Fruit fly (Drosophila melanogaster) whole organism, embryonic: ENCODE measurements around the gene CG14013.
A peak's percentile ranks its signal among the peaks of the same experiment; 100 is the strongest.

Experiments used
- ATbp ChIP-seq: fragments of 200-800 bp; sonication (Bioruptor generic); optimal IDR thresholded peaks from 2 replicates; lab custom pipeline; 2017; ENCODE audit warnings: missing biosample characterization, mild to moderate bottlenecking, missing genetic modification characterization, missing genetic modification reagents
- Aef1 ChIP-seq: fragments of 200-800 bp; sonication (Bioruptor generic); IDR thresholded peaks from 3 replicates; pipeline ENCODE4 v1.3.6; 2022; ENCODE audit warnings: missing biosample characterization, missing genetic modification characterization
- Asciz ChIP-seq: fragments of 200-800 bp; sonication (Bioruptor generic); optimal IDR thresholded peaks from 2 replicates; lab custom pipeline; 2017; ENCODE audit warnings: missing biosample characterization, mild to moderate bottlenecking, missing genetic modification characterization, missing genetic modification reagents
- CG10147 ChIP-seq: fragments of 200-800 bp; sonication (Bioruptor generic); optimal IDR thresholded peaks from 2 replicates; lab custom pipeline; 2019; ENCODE audit warnings: missing biosample characterization, mild to moderate bottlenecking, missing genetic modification characterization, moderate library complexity
- CG10543 ChIP-seq: fragments of 200-800 bp; sonication (Bioruptor generic); optimal IDR thresholded peaks from 3 replicates; lab custom pipeline; 2017; ENCODE audit warnings: missing biosample characterization, mild to moderate bottlenecking, missing genetic modification characterization, moderate library complexity
- CG11085 ChIP-seq: fragments of 200-800 bp; sonication (Bioruptor generic); IDR thresholded peaks from 2 replicates; pipeline ENCODE4 v1.3.6; 2022; ENCODE audit warnings: missing biosample characterization, missing genetic modification characterization
- CG1233 ChIP-seq: fragments of 200-800 bp; sonication (Bioruptor generic); optimal IDR thresholded peaks from 4 replicates; lab custom pipeline; 2018; ENCODE audit warnings: missing biosample characterization, mild to moderate bottlenecking, missing genetic modification characterization
- CG14014 ChIP-seq: fragments of 200-800 bp; sonication (Bioruptor generic); IDR thresholded peaks from 2 replicates; pipeline ENCODE4 v1.3.6; 2022; ENCODE audit warnings: missing biosample characterization, missing genetic modification characterization
- CG1647 ChIP-seq: fragments of 200-800 bp; sonication (Bioruptor generic); optimal IDR thresholded peaks from 3 replicates; lab custom pipeline; 2016; ENCODE audit warnings: missing biosample characterization, missing genetic modification characterization
- CG16779 ChIP-seq: fragments of 200-800 bp; sonication (Bioruptor generic); IDR thresholded peaks from 2 replicates; pipeline ENCODE4 v1.3.6; 2022; ENCODE audit warnings: missing biosample characterization, missing genetic modification characterization
- CG17328 ChIP-seq: fragments of 200-800 bp; sonication (Bioruptor generic); IDR thresholded peaks from 2 replicates; pipeline ENCODE4 v1.3.6; 2022; ENCODE audit warnings: missing biosample characterization, missing genetic modification characterization
- CG17802 ChIP-seq: fragments of 200-800 bp; sonication (Bioruptor generic); optimal IDR thresholded peaks from 2 replicates; lab custom pipeline; 2018; ENCODE audit warnings: missing biosample characterization, mild to moderate bottlenecking, missing genetic modification characterization, moderate library complexity
- CG17912 ChIP-seq: fragments of 200-800 bp; sonication (Bioruptor generic); optimal IDR thresholded peaks from 2 replicates; lab custom pipeline; 2018; ENCODE audit warnings: missing biosample characterization, mild to moderate bottlenecking, missing genetic modification characterization
- CG2712 ChIP-seq: fragments of 200-800 bp; optimal IDR thresholded peaks from 3 replicates; lab custom pipeline; 2019; ENCODE audit warnings: missing biosample characterization, mild to moderate bottlenecking, missing genetic modification characterization, moderate library complexity
- CG31441 ChIP-seq: fragments of 200-800 bp; sonication (Bioruptor generic); IDR thresholded peaks from 2 replicates; pipeline ENCODE4 v1.3.6; 2022; ENCODE audit warnings: missing biosample characterization, missing genetic modification characterization
- CG3281 ChIP-seq: fragments of 200-800 bp; sonication (Bioruptor generic); optimal IDR thresholded peaks from 3 replicates; lab custom pipeline; 2017; ENCODE audit warnings: missing biosample characterization, mild to moderate bottlenecking, missing genetic modification characterization
- CG34376 ChIP-seq: fragments of 200-800 bp; sonication (Bioruptor generic); optimal IDR thresholded peaks from 2 replicates; lab custom pipeline; 2018; ENCODE audit warnings: missing biosample characterization, mild to moderate bottlenecking, missing genetic modification characterization
- CG4328 ChIP-seq: fragments of 200-800 bp; sonication (Bioruptor generic); optimal IDR thresholded peaks from 3 replicates; lab custom pipeline; 2017; ENCODE audit warnings: missing biosample characterization, missing genetic modification reagents, missing genetic modification characterization
- CG6791 ChIP-seq: fragments of 200-800 bp; sonication (Bioruptor generic); IDR thresholded peaks from 3 replicates; pipeline ENCODE4 v1.3.6; 2022; ENCODE audit warnings: missing biosample characterization, missing genetic modification characterization; ENCODE audit not compliant: partially characterized antibody
- CG7556 ChIP-seq: fragments of 200-800 bp; sonication (Bioruptor generic); optimal IDR thresholded peaks from 2 replicates; lab custom pipeline; 2017; ENCODE audit warnings: missing biosample characterization, mild to moderate bottlenecking, missing genetic modification characterization
- CG8281 ChIP-seq: fragments of 200-800 bp; sonication (Bioruptor generic); optimal IDR thresholded peaks from 2 replicates; lab custom pipeline; 2018; ENCODE audit warnings: missing biosample characterization, mild to moderate bottlenecking, missing genetic modification characterization, moderate library complexity
- CG9876 ChIP-seq: fragments of 200-800 bp; sonication (Bioruptor generic); optimal IDR thresholded peaks from 2 replicates; lab custom pipeline; 2016; ENCODE audit warnings: missing biosample characterization, missing genetic modification characterization
- CTCF ChIP-seq: fragments of 200-800 bp; sonication (Bioruptor generic); optimal IDR thresholded peaks from 2 replicates; lab custom pipeline; 2017; ENCODE audit warnings: missing biosample characterization, mild to moderate bottlenecking, missing genetic modification characterization, moderate library complexity
- Chrac-16 ChIP-seq: fragments of 200-800 bp; sonication (Bioruptor generic); optimal IDR thresholded peaks from 3 replicates; lab custom pipeline; 2016; ENCODE audit warnings: missing biosample characterization, missing genetic modification characterization
- Gug ChIP-seq: fragments of 200-800 bp; sonication (Bioruptor generic); IDR thresholded peaks from 4 replicates; pipeline ENCODE4 v1.3.6; 2022; ENCODE audit warnings: missing biosample characterization, missing genetic modification characterization
- H2.0 ChIP-seq: fragments of 200-800 bp; sonication (Bioruptor generic); IDR thresholded peaks from 2 replicates; pipeline ENCODE4 v1.3.6; 2022; ENCODE audit warnings: missing biosample characterization, missing genetic modification characterization
- Lhr ChIP-seq: fragments of 200-800 bp; sonication (Bioruptor generic); optimal IDR thresholded peaks from 3 replicates; lab custom pipeline; 2017; ENCODE audit warnings: mild to moderate bottlenecking, missing biosample characterization, missing genetic modification reagents, missing genetic modification characterization
- Max ChIP-seq: fragments of 200-800 bp; sonication (Bioruptor generic); optimal IDR thresholded peaks from 2 replicates; lab custom pipeline; 2016; ENCODE audit warnings: missing biosample characterization, mild to moderate bottlenecking, missing genetic modification characterization
- Mes4 ChIP-seq: fragments of 200-800 bp; sonication (Bioruptor generic); optimal IDR thresholded peaks from 2 replicates; lab custom pipeline; 2016; ENCODE audit warnings: missing biosample characterization, missing genetic modification characterization
- NFAT ChIP-seq: fragments of 200-800 bp; sonication (Bioruptor generic); IDR thresholded peaks from 2 replicates; pipeline ENCODE4 v1.3.6; 2022; ENCODE audit warnings: missing biosample characterization, missing genetic modification characterization
- Nf-YA ChIP-seq: fragments of 200-800 bp; sonication (Bioruptor generic); IDR thresholded peaks from 2 replicates; pipeline ENCODE4 v1.3.6; 2022; ENCODE audit warnings: missing biosample characterization, missing genetic modification characterization
- Oaz ChIP-seq: fragments of 200-800 bp; sonication (Bioruptor generic); IDR thresholded peaks from 2 replicates; pipeline ENCODE4 v1.3.6; 2022; ENCODE audit warnings: missing biosample characterization, missing genetic modification characterization
- Xbp1 ChIP-seq: fragments of 200-800 bp; sonication (Bioruptor generic); optimal IDR thresholded peaks from 3 replicates; lab custom pipeline; 2016; ENCODE audit warnings: missing biosample characterization, mild to moderate bottlenecking, missing genetic modification characterization
- abd-A ChIP-seq: fragments of 200-800 bp; sonication (Bioruptor generic); optimal IDR thresholded peaks from 3 replicates; lab custom pipeline; 2019; ENCODE audit warnings: missing biosample characterization, mild to moderate bottlenecking, missing genetic modification characterization, moderate library complexity
- cwo ChIP-seq: fragments of 200-800 bp; sonication (Bioruptor generic); optimal IDR thresholded peaks from 3 replicates; lab custom pipeline; 2017; ENCODE audit warnings: missing biosample characterization, missing genetic modification characterization, mild to moderate bottlenecking, moderate library complexity, missing genetic modification reagents
- exex ChIP-seq: fragments of 200-800 bp; sonication (Bioruptor generic); optimal IDR thresholded peaks from 4 replicates; lab custom pipeline; 2018; ENCODE audit warnings: missing biosample characterization, mild to moderate bottlenecking, missing genetic modification characterization, moderate library complexity
- gcm ChIP-seq: fragments of 200-800 bp; sonication (Bioruptor generic); optimal IDR thresholded peaks from 2 replicates; lab custom pipeline; 2019; ENCODE audit warnings: missing biosample characterization, mild to moderate bottlenecking, missing genetic modification characterization, moderate library complexity
- gt ChIP-seq: fragments of 200-800 bp; sonication (Bioruptor generic); IDR thresholded peaks from 2 replicates; pipeline ENCODE4 v1.3.6; 2022; ENCODE audit warnings: missing biosample characterization, missing genetic modification characterization
- h ChIP-seq: fragments of >200 bp; optimal IDR thresholded peaks from 2 replicates; lab custom pipeline; 2017
- hbn ChIP-seq: fragments of 200-800 bp; sonication (Bioruptor generic); IDR thresholded peaks from 2 replicates; pipeline ENCODE4 v1.3.6; 2022; ENCODE audit warnings: missing biosample characterization, missing genetic modification characterization; ENCODE audit not compliant: partially characterized antibody
- knrl ChIP-seq: fragments of 200-800 bp; sonication (Bioruptor generic); IDR thresholded peaks from 3 replicates; pipeline ENCODE4 v1.3.6; 2022; ENCODE audit warnings: missing biosample characterization, missing genetic modification characterization; ENCODE audit not compliant: partially characterized antibody
- lab ChIP-seq: fragments of 200-800 bp; sonication (Bioruptor generic); optimal IDR thresholded peaks from 3 replicates; lab custom pipeline; 2017; ENCODE audit warnings: missing biosample characterization, missing genetic modification characterization, mild to moderate bottlenecking, moderate library complexity, missing genetic modification reagents
- lmd ChIP-seq: fragments of 200-800 bp; sonication (Bioruptor generic); IDR thresholded peaks from 2 replicates; pipeline ENCODE4 v1.3.6; 2022; ENCODE audit warnings: missing biosample characterization, missing genetic modification characterization
- mirr ChIP-seq: fragments of 200-800 bp; sonication (Bioruptor generic); optimal IDR thresholded peaks from 3 replicates; lab custom pipeline; 2018; ENCODE audit warnings: missing biosample characterization, mild to moderate bottlenecking, missing genetic modification characterization
- mld ChIP-seq: fragments of 200-800 bp; sonication (Bioruptor generic); IDR thresholded peaks from 3 replicates; pipeline ENCODE4 v1.3.6; 2022; ENCODE audit warnings: missing biosample characterization, missing genetic modification characterization; ENCODE audit not compliant: partially characterized antibody
- nerfin-1 ChIP-seq: fragments of 200-800 bp; sonication (Bioruptor generic); optimal IDR thresholded peaks from 3 replicates; lab custom pipeline; 2019; ENCODE audit warnings: missing biosample characterization, mild to moderate bottlenecking, missing genetic modification characterization, moderate library complexity
- nom ChIP-seq: fragments of 200-800 bp; sonication (Bioruptor generic); optimal IDR thresholded peaks from 2 replicates; lab custom pipeline; 2017; ENCODE audit warnings: missing biosample characterization, missing genetic modification characterization, mild to moderate bottlenecking, moderate library complexity, missing genetic modification reagents
- org-1 ChIP-seq: fragments of 200-800 bp; sonication (Bioruptor generic); optimal IDR thresholded peaks from 2 replicates; lab custom pipeline; 2017; ENCODE audit warnings: missing biosample characterization, missing genetic modification characterization
- peb ChIP-seq: fragments of 200-800 bp; sonication (Bioruptor generic); IDR thresholded peaks from 2 replicates; pipeline ENCODE4 v1.3.6; 2022; ENCODE audit warnings: missing biosample characterization, missing genetic modification characterization
- scrt ChIP-seq: fragments of 200-800 bp; sonication (Bioruptor generic); optimal IDR thresholded peaks from 2 replicates; lab custom pipeline; 2018; ENCODE audit warnings: missing biosample characterization, mild to moderate bottlenecking, missing genetic modification characterization, moderate library complexity
- stwl ChIP-seq: fragments of 200-800 bp; sonication (Bioruptor generic); optimal IDR thresholded peaks from 3 replicates; lab custom pipeline; 2018; ENCODE audit warnings: missing biosample characterization, mild to moderate bottlenecking, missing genetic modification characterization, moderate library complexity

Gene CG14013

dm6 chr2L:5547288-5547777, 6.3 kb downstream of the CG14013 start (continued):
- TF ChIP-seq CG17912 (GFP tag; lab: Kevin White, UChicago) (peak; percentile 10), mld (GFP tag; lab: Robert Waterston, UW) (0 out of 3 replicates have a peak, but pooled peaks have one; percentile 2), CG10147 (GFP tag; lab: Kevin White, UChicago) (no peak), CG1233 (peak; percentile 12), H2.0 (GFP tag; lab: Robert Waterston, UW) (no peak), lmd (GFP tag; lab: Robert Waterston, UW) (no peak), Max (no peak), hbn (no peak), org-1 (GFP tag; lab: Kevin White, UChicago) (no peak), knrl (GFP tag; lab: Robert Waterston, UW) (no peak), Lhr (GFP tag; lab: Kevin White, UChicago) (no peak), h (lab: Kevin White, UChicago) (no peak), Mes4 (no peak), scrt (no peak), CG17328 (GFP tag; lab: Robert Waterston, UW) (no peak), CG6791 (no peak), CG7556 (GFP tag; lab: Kevin White, UChicago) (no peak), CG1647 (GFP tag; lab: Kevin White, UChicago) (no peak), Chrac-16 (no peak), CG31441 (GFP tag; lab: Robert Waterston, UW) (no peak), NFAT (no peak), CG11085 (no peak), CTCF (GFP tag; lab: Kevin White, UChicago) (peak; percentile 2), ATbp (peak; percentile 30), nerfin-1 (tag; lab: Kevin White, UChicago) (peak; percentile 33), CG3281 (GFP tag; lab: Kevin White, UChicago) (peak; percentile 13), CG2712 (tag; lab: Kevin White, UChicago) (no peak), CG8281 (tag; lab: Kevin White, UChicago) (peak; percentile 92), peb (GFP tag; lab: Robert Waterston, UW) (no peak), Aef1 (GFP tag; lab: Robert Waterston, UW) (no peak), CG17802 (tag; lab: Kevin White, UChicago) (no peak), CG14014 (no peak), gt (no peak), lab (peak; percentile 47), CG10543 (GFP tag; lab: Kevin White, UChicago) (peak; percentile 51), CG4328 (peak; percentile 9), CG34376 (peak; percentile 75), exex (tag; lab: Kevin White, UChicago) (peak; percentile 93), Nf-YA (GFP tag; lab: Robert Waterston, UW) (no peak), CG16779 (GFP tag; lab: Robert Waterston, UW) (no peak), Xbp1 (GFP tag; lab: Kevin White, UChicago) (no peak), mirr (GFP tag; lab: Kevin White, UChicago) (peak; percentile 65), Gug (GFP tag; lab: Robert Waterston, UW) (no peak), cwo (no peak), Oaz (GFP tag; lab: Robert Waterston, UW) (no peak), abd-A (no peak), CG9876 (no peak), gcm (GFP tag; lab: Kevin White, UChicago) (no peak), nom (GFP tag; lab: Kevin White, UChicago) (no peak), Asciz (GFP tag; lab: Kevin White, UChicago) (peak; percentile 61), stwl (tag; lab: Kevin White, UChicago) (no peak)
